Fruit fly (Drosophila melanogaster) whole organism, embryonic: ENCODE data around the gene CG11905.
A peak's percentile ranks its signal among the peaks of the same experiment; 100 is the strongest.

Source experiments
- CG10321 ChIP-seq: fragments of 200-800 bp; sonication (Bioruptor generic); IDR thresholded peaks from 2 replicates; pipeline ENCODE4 v1.3.6; 2022; ENCODE audit warnings: missing biosample characterization, missing genetic modification characterization
- CG10462 ChIP-seq: fragments of 200-800 bp; sonication (Bioruptor generic); optimal IDR thresholded peaks from 2 replicates; lab custom pipeline; 2016; ENCODE audit warnings: missing biosample characterization, missing genetic modification characterization
- CG10959 ChIP-seq: fragments of 200-800 bp; sonication (Bioruptor generic); IDR thresholded peaks from 2 replicates; pipeline ENCODE4 v1.3.6; 2022; ENCODE audit warnings: missing biosample characterization, missing genetic modification characterization
- CG11247 ChIP-seq: fragments of 200-800 bp; sonication (Bioruptor generic); IDR thresholded peaks from 2 replicates; pipeline ENCODE4 v1.3.6; 2022; ENCODE audit warnings: missing biosample characterization, missing genetic modification characterization
- CG11560 ChIP-seq: fragments of 200-800 bp; sonication (Bioruptor generic); IDR thresholded peaks from 3 replicates; pipeline ENCODE4 v1.3.6; 2022; ENCODE audit warnings: missing biosample characterization, missing genetic modification characterization
- CG11695 ChIP-seq: fragments of 200-800 bp; sonication (Bioruptor generic); IDR thresholded peaks from 3 replicates; pipeline ENCODE4 v1.3.6; 2022; ENCODE audit warnings: missing biosample characterization, missing genetic modification characterization
- CG13296 ChIP-seq: fragments of 200-800 bp; sonication (Bioruptor generic); optimal IDR thresholded peaks from 3 replicates; lab custom pipeline; 2018; ENCODE audit warnings: missing biosample characterization, mild to moderate bottlenecking, missing genetic modification characterization
- CG13894 ChIP-seq: fragments of 200-800 bp; sonication (Bioruptor generic); optimal IDR thresholded peaks from 3 replicates; lab custom pipeline; 2018; ENCODE audit warnings: missing biosample characterization, mild to moderate bottlenecking, missing genetic modification characterization, moderate library complexity
- CG15269 ChIP-seq: fragments of 200-800 bp; sonication (Bioruptor generic); optimal IDR thresholded peaks from 2 replicates; lab custom pipeline; 2018; ENCODE audit warnings: missing biosample characterization, mild to moderate bottlenecking, missing genetic modification characterization, moderate library complexity
- CG16779 ChIP-seq: fragments of 200-800 bp; sonication (Bioruptor generic); IDR thresholded peaks from 2 replicates; pipeline ENCODE4 v1.3.6; 2022; ENCODE audit warnings: missing biosample characterization, missing genetic modification characterization
- CG30020 ChIP-seq: fragments of 200-800 bp; optimal IDR thresholded peaks from 2 replicates; lab custom pipeline; 2019; ENCODE audit warnings: missing biosample characterization, mild to moderate bottlenecking, missing genetic modification characterization, moderate library complexity
- CG31365 ChIP-seq: fragments of 200-800 bp; sonication (Bioruptor generic); optimal IDR thresholded peaks from 2 replicates; lab custom pipeline; 2018; ENCODE audit warnings: missing biosample characterization, mild to moderate bottlenecking, missing genetic modification characterization
- CG4617 ChIP-seq: fragments of 200-800 bp; sonication (Bioruptor generic); optimal IDR thresholded peaks from 3 replicates; lab custom pipeline; 2016; ENCODE audit warnings: missing biosample characterization, missing genetic modification characterization, borderline replicate concordance
- CG5180 ChIP-seq: fragments of 200-800 bp; sonication (Bioruptor generic); optimal IDR thresholded peaks from 3 replicates; lab custom pipeline; 2017; ENCODE audit warnings: missing biosample characterization, missing genetic modification characterization, mild to moderate bottlenecking, moderate library complexity, missing genetic modification reagents
- CG6175 ChIP-seq: fragments of 200-800 bp; sonication (Bioruptor generic); IDR thresholded peaks from 3 replicates; pipeline ENCODE4 v1.3.6; 2022; ENCODE audit warnings: missing biosample characterization, missing genetic modification characterization
- CG6813 ChIP-seq: fragments of 200-800 bp; sonication (Bioruptor generic); optimal IDR thresholded peaks from 2 replicates; lab custom pipeline; 2017; ENCODE audit warnings: missing biosample characterization, missing genetic modification characterization, mild to moderate bottlenecking, moderate library complexity, missing genetic modification reagents
- CG8290 ChIP-seq, 3 experiments: fragments of 200-800 bp; sonication (Bioruptor generic); optimal IDR thresholded peaks; 2 replicates each; lab custom pipeline; 2016 to 2019; ENCODE audit warnings: missing biosample characterization in 3 of 3, missing genetic modification characterization in 3 of 3, mild to moderate bottlenecking in 2 of 3, moderate library complexity in 1 of 3
- CG8388 ChIP-seq: fragments of 200-800 bp; sonication (Bioruptor generic); optimal IDR thresholded peaks from 2 replicates; lab custom pipeline; 2019; ENCODE audit warnings: missing biosample characterization, mild to moderate bottlenecking, missing genetic modification characterization, moderate library complexity
- CG9609 ChIP-seq: fragments of 200-800 bp; sonication (Bioruptor generic); optimal IDR thresholded peaks from 3 replicates; lab custom pipeline; 2016; ENCODE audit warnings: missing biosample characterization, missing genetic modification characterization
- Dbx ChIP-seq: fragments of 200-800 bp; sonication (Bioruptor generic); IDR thresholded peaks from 3 replicates; pipeline ENCODE4 v1.3.6; 2022; ENCODE audit warnings: missing biosample characterization, missing genetic modification characterization
- Drgx ChIP-seq: fragments of 200-800 bp; sonication (Bioruptor generic); IDR thresholded peaks from 2 replicates; pipeline ENCODE4 v1.3.6; 2022; ENCODE audit warnings: missing biosample characterization, missing genetic modification characterization
- ERR ChIP-seq: fragments of 200-800 bp; sonication (Bioruptor generic); optimal IDR thresholded peaks from 2 replicates; lab custom pipeline; 2016; ENCODE audit warnings: missing biosample characterization, missing genetic modification characterization
- Kr ChIP-seq: fragments of 200-800 bp; sonication (Bioruptor generic); optimal IDR thresholded peaks from 2 replicates; lab custom pipeline; 2017; ENCODE audit warnings: missing biosample characterization, mild to moderate bottlenecking, missing genetic modification characterization
- MTF-1 ChIP-seq: fragments of 200-800 bp; sonication (Bioruptor generic); optimal IDR thresholded peaks from 2 replicates; lab custom pipeline; 2018; ENCODE audit warnings: missing biosample characterization, mild to moderate bottlenecking, missing genetic modification characterization, borderline replicate concordance
- Mad ChIP-seq: fragments of 200-800 bp; sonication (Bioruptor generic); optimal IDR thresholded peaks from 2 replicates; lab custom pipeline; 2016; ENCODE audit warnings: missing biosample characterization, missing genetic modification characterization
- PHDP ChIP-seq: fragments of 200-800 bp; sonication (Bioruptor generic); optimal IDR thresholded peaks from 3 replicates; lab custom pipeline; 2018; ENCODE audit warnings: missing biosample characterization, mild to moderate bottlenecking, missing genetic modification characterization, moderate library complexity
- Ravus ChIP-seq: fragments of 200-800 bp; sonication (Bioruptor generic); IDR thresholded peaks from 2 replicates; pipeline ENCODE4 v1.3.6; 2022; ENCODE audit warnings: missing biosample characterization, missing genetic modification characterization
- Spps ChIP-seq: fragments of 200-800 bp; sonication (Bioruptor generic); optimal IDR thresholded peaks from 2 replicates; lab custom pipeline; 2018; ENCODE audit warnings: missing biosample characterization, mild to moderate bottlenecking, missing genetic modification characterization
- aop ChIP-seq: fragments of 200-800 bp; sonication (Bioruptor generic); IDR thresholded peaks from 2 replicates; pipeline ENCODE4 v1.3.6; 2022; ENCODE audit warnings: missing biosample characterization, missing genetic modification characterization
- ase ChIP-seq: fragments of 200-800 bp; sonication (Bioruptor generic); IDR thresholded peaks from 3 replicates; pipeline ENCODE4 v1.3.6; 2022; ENCODE audit warnings: missing biosample characterization, missing genetic modification characterization
- ato ChIP-seq: fragments of 200-800 bp; sonication (Bioruptor generic); IDR thresholded peaks from 2 replicates; pipeline ENCODE4 v1.3.6; 2022; ENCODE audit warnings: missing biosample characterization, missing genetic modification characterization; ENCODE audit not compliant: partially characterized antibody
- btn ChIP-seq: fragments of 200-800 bp; sonication (Bioruptor generic); optimal IDR thresholded peaks from 2 replicates; lab custom pipeline; 2016; ENCODE audit warnings: missing biosample characterization, missing genetic modification characterization
- dati ChIP-seq: fragments of 200-800 bp; sonication (Bioruptor generic); IDR thresholded peaks from 2 replicates; pipeline ENCODE4 v1.3.6; 2022; ENCODE audit warnings: missing biosample characterization, missing genetic modification characterization
- eve ChIP-seq, 2 experiments: fragments of >200 bp; optimal IDR thresholded peaks; 2 replicates each; lab custom pipeline; 2017; ENCODE audit warnings: missing biosample characterization in 2 of 2, missing genetic modification characterization in 2 of 2
- exex ChIP-seq: fragments of 200-800 bp; sonication (Bioruptor generic); optimal IDR thresholded peaks from 4 replicates; lab custom pipeline; 2018; ENCODE audit warnings: missing biosample characterization, mild to moderate bottlenecking, missing genetic modification characterization, moderate library complexity
- grau ChIP-seq: fragments of 200-800 bp; optimal IDR thresholded peaks from 3 replicates; lab custom pipeline; 2019; ENCODE audit warnings: missing biosample characterization, mild to moderate bottlenecking, missing genetic modification characterization, moderate library complexity
- jing ChIP-seq: fragments of 200-800 bp; sonication (Bioruptor generic); optimal IDR thresholded peaks from 2 replicates; lab custom pipeline; 2018; ENCODE audit warnings: missing biosample characterization, mild to moderate bottlenecking, missing genetic modification characterization
- jumu ChIP-seq: fragments of 200-800 bp; sonication (Bioruptor generic); optimal IDR thresholded peaks from 3 replicates; lab custom pipeline; 2016; ENCODE audit warnings: missing biosample characterization, missing genetic modification characterization
- kni ChIP-seq: fragments of 200-800 bp; sonication (Bioruptor generic); optimal IDR thresholded peaks from 3 replicates; lab custom pipeline; 2017; ENCODE audit warnings: mild to moderate bottlenecking, missing biosample characterization, missing genetic modification reagents, missing genetic modification characterization
- mld ChIP-seq: fragments of 200-800 bp; sonication (Bioruptor generic); IDR thresholded peaks from 3 replicates; pipeline ENCODE4 v1.3.6; 2022; ENCODE audit warnings: missing biosample characterization, missing genetic modification characterization; ENCODE audit not compliant: partially characterized antibody
- nom ChIP-seq: fragments of 200-800 bp; sonication (Bioruptor generic); optimal IDR thresholded peaks from 2 replicates; lab custom pipeline; 2017; ENCODE audit warnings: missing biosample characterization, missing genetic modification characterization, mild to moderate bottlenecking, moderate library complexity, missing genetic modification reagents
- onecut ChIP-seq: fragments of 200-800 bp; sonication (Bioruptor generic); IDR thresholded peaks from 2 replicates; pipeline ENCODE4 v1.3.6; 2022; ENCODE audit warnings: missing biosample characterization, missing genetic modification characterization
- p53 ChIP-seq: fragments of 200-800 bp; sonication (Bioruptor generic); optimal IDR thresholded peaks from 2 replicates; lab custom pipeline; 2016; ENCODE audit warnings: missing biosample characterization, missing genetic modification characterization
- rib ChIP-seq: fragments of 200-800 bp; sonication (Bioruptor generic); IDR thresholded peaks from 2 replicates; pipeline ENCODE4 v1.3.6; 2022; ENCODE audit warnings: missing biosample characterization, missing genetic modification characterization
- sens ChIP-seq: fragments of 200-800 bp; sonication (Bioruptor generic); peaks from one replicate; lab custom pipeline; 2016; ENCODE audit warnings: missing biosample characterization, missing genetic modification characterization
- sqz ChIP-seq: fragments of 200-800 bp; sonication (Bioruptor generic); optimal IDR thresholded peaks from 3 replicates; lab custom pipeline; 2018; ENCODE audit warnings: missing biosample characterization, mild to moderate bottlenecking, missing genetic modification characterization
- tin ChIP-seq: fragments of 200-800 bp; sonication (Bioruptor generic); optimal IDR thresholded peaks from 3 replicates; lab custom pipeline; 2016; ENCODE audit warnings: missing biosample characterization, missing genetic modification characterization
- toy ChIP-seq: fragments of 200-800 bp; sonication (Bioruptor generic); IDR thresholded peaks from 2 replicates; pipeline ENCODE4 v1.3.6; 2022; ENCODE audit warnings: missing biosample characterization, missing genetic modification characterization
- vvl ChIP-seq: fragments of 200-800 bp; sonication (Bioruptor generic); IDR thresholded peaks from 2 replicates; pipeline ENCODE4 v1.3.6; 2022; ENCODE audit warnings: missing biosample characterization, missing genetic modification characterization
- zen ChIP-seq: fragments of 200-800 bp; sonication (Bioruptor generic); optimal IDR thresholded peaks from 3 replicates; lab custom pipeline; 2018; ENCODE audit warnings: missing biosample characterization, mild to moderate bottlenecking, missing genetic modification characterization, moderate library complexity

CG11905 gene

DNA sequence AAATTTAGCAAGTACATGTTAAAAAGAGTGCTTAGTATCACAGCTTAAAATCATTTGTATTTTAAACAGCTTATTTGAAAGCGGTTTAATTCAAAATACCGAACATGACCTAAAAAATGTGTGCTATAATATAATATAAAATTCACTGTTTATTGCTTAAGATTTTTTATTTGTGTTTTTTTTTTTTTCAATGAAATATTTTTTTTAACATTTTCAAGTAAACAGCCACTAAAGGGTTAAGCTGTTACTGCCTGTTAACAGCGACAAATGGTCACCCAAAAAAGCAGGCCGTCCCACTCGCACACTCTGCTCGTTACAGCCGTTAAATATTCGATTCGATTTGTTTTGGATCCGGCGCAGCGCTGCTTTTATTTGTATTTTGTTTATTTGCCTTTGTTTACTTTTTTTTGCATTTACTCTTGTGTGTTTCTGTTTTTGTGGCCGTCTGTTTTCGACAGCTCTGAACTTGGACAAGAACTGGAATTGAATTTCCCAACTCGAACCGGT is 39.4 kb upstream of the CG11905 start (continued):
- TF ChIP-seq CG13894 (tag; lab: Kevin White, UChicago), result peak; percentile 41
- TF ChIP-seq p53 (GFP tag; lab: Kevin White, UChicago), result no peak
- peak; percentile 41 for TF ChIP-seq sens (GFP tag; lab: Kevin White, UChicago)
- TF ChIP-seq kni (GFP tag; lab: Kevin White, UChicago), result peak; percentile 56
- peak; percentile 2 for TF ChIP-seq CG31365 (tag; lab: Kevin White, UChicago)
- TF ChIP-seq jing (GFP tag; lab: Kevin White, UChicago), result no peak
- TF ChIP-seq CG11695 (GFP tag; lab: Robert Waterston, UW), result no peak
- TF ChIP-seq CG15269 (tag; lab: Kevin White, UChicago), result peak; percentile 9
- TF ChIP-seq CG11247 (GFP tag; lab: Robert Waterston, UW), result no peak
- TF ChIP-seq exex, result peak; percentile 1
- TF ChIP-seq CG8388 (GFP tag; lab: Kevin White, UChicago), result no peak
- no peak for TF ChIP-seq jumu (GFP tag; lab: Kevin White, UChicago)
- TF ChIP-seq CG13296, result peak; percentile 57
- peak; percentile 15 for TF ChIP-seq CG6813 (GFP tag; lab: Kevin White, UChicago)
- TF ChIP-seq PHDP (tag; lab: Kevin White, UChicago), result no peak
- no peak for TF ChIP-seq aop (GFP tag; lab: Robert Waterston, UW)
- TF ChIP-seq nom, result peak; percentile 50
- no peak for TF ChIP-seq Dbx (GFP tag; lab: Robert Waterston, UW)
- TF ChIP-seq zen (tag; lab: Kevin White, UChicago), result no peak
- TF ChIP-seq CG16779 (GFP tag; lab: Robert Waterston, UW), result no peak
- TF ChIP-seq ase (GFP tag; lab: Robert Waterston, UW), result no peak
- TF ChIP-seq tin, result no peak
- TF ChIP-seq CG30020 (tag; lab: Kevin White, UChicago), result no peak
- no peak for TF ChIP-seq grau (tag; lab: Kevin White, UChicago)
- no peak for TF ChIP-seq CG5180 (GFP tag; lab: Kevin White, UChicago)
- TF ChIP-seq CG4617 (GFP tag; lab: Kevin White, UChicago), result no peak
- no peak for TF ChIP-seq CG9609 (GFP tag; lab: Kevin White, UChicago)
- no peak for TF ChIP-seq Kr (GFP tag; lab: Kevin White, UChicago)
- TF ChIP-seq ato (GFP tag; lab: Robert Waterston, UW), result no peak
- no peak for TF ChIP-seq Ravus
- TF ChIP-seq btn, result no peak
- no peak for TF ChIP-seq rib (GFP tag; lab: Robert Waterston, UW)
- TF ChIP-seq ERR (GFP tag; lab: Kevin White, UChicago), result no peak
- no peak for TF ChIP-seq toy (GFP tag; lab: Robert Waterston, UW)
- peak in 1 of 2 experiments; percentile 52 for TF ChIP-seq eve (GFP tag; optimal IDR thresholded peaks at IDR 0.05; lab: Kevin White, UChicago)
- no peak for TF ChIP-seq CG11560 (tag; lab: Robert Waterston, UW)
- TF ChIP-seq CG10959 (GFP tag; lab: Robert Waterston, UW), result no peak
- TF ChIP-seq Mad, result no peak
- no peak for TF ChIP-seq dati
- TF ChIP-seq vvl (GFP tag; lab: Robert Waterston, UW), result peak; percentile 32; the same call in 1 of the 2 replicates
- TF ChIP-seq CG10462, result no peak
- TF ChIP-seq mld (GFP tag; lab: Robert Waterston, UW), result no peak
- no peak for TF ChIP-seq CG8290 (GFP tag; optimal IDR thresholded peaks at IDR 0.05; lab: Kevin White, UChicago)
- no peak for TF ChIP-seq CG8290 (tag; optimal IDR thresholded peaks at IDR 0.05; lab: Kevin White, UChicago)
- TF ChIP-seq CG10321 (GFP tag; lab: Robert Waterston, UW), result 0 out of 2 replicates have a peak, but pooled peaks have one; percentile 18
- TF ChIP-seq CG6175 (GFP tag; lab: Robert Waterston, UW), result no peak
- TF ChIP-seq Drgx (GFP tag; lab: Robert Waterston, UW), result peak; percentile 62
- TF ChIP-seq onecut (GFP tag; lab: Robert Waterston, UW), result peak; percentile 21; the same call in 1 of the 2 replicates
- no peak for TF ChIP-seq Spps (tag; lab: Kevin White, UChicago)
- no peak for TF ChIP-seq MTF-1 (GFP tag; lab: Kevin White, UChicago)
- TF ChIP-seq sqz (GFP tag; lab: Kevin White, UChicago), result peak; percentile 28
